Worm (Caenorhabditis elegans) whole organism, early embryonic: Measurements from ENCODE around the gene R160.3.

Experiments used
- ama-1 ChIP-seq: fragments of 150-350 bp; optimal IDR thresholded peaks from 2 replicates; lab custom pipeline; 2014
- ets-7 ChIP-seq: sonication (generic microtip); optimal IDR thresholded peaks from 2 replicates; lab custom pipeline; 2016; ENCODE audit warnings: missing genotype, missing genetic modification characterization, missing compliant biosample characterization
- sea-1 ChIP-seq: fragments of 200-800 bp; sonication (Bioruptor generic); conservative IDR thresholded peaks from 2 replicates; pipeline ENCODE4 v1.3.6; 2022; ENCODE audit warnings: missing genetic modification characterization, missing compliant biosample characterization

DNA sequence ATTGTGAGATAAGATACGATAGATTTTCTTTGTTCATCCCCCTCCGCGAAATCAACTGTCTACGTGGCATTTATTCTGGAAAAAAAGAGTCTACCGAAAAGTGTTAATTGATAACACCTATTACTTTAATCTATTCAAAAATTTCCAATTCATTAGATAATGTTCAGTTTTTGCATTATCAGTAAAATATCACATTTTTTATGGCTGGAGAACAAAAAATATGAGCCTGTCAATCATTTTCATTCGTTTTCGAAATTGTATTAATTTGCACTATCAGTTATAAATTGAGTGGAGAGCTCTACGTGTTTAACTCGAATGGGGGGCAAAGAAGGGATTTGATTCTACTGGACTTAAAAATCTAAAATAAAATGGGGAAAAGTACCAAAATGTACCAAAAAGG is 7.1 kb downstream of the R160.3 start:
- no peak for TF ChIP-seq ama-1 (lab: Kevin White, UChicago)
- no peak for TF ChIP-seq ets-7 (tag; lab: Kevin White, UChicago)
- TF ChIP-seq sea-1 (GFP tag; lab: Robert Waterston, UW), result no peak
